Fruit fly (Drosophila melanogaster) Kc167 (cell line): ENCODE results near the gene CG10019.

Source experiments
- Myc ChIP-seq: fragments of >200 bp; optimal IDR thresholded peaks from 2 replicates; lab custom pipeline; 2017; ENCODE audit warnings: missing external identifiers
- h ChIP-seq: fragments of >200 bp; optimal IDR thresholded peaks from 3 replicates; lab custom pipeline; 2018; ENCODE audit warnings: missing external identifiers
- psq ChIP-seq: fragments of >200 bp; optimal IDR thresholded peaks from 2 replicates; lab custom pipeline; 2017; ENCODE audit warnings: missing external identifiers

- TF ChIP-seq h (lab: Kevin White, UChicago) (no peak), Myc (lab: Kevin White, UChicago) (no peak), psq (lab: Kevin White, UChicago) (no peak)
Observed at dm6 chr2L:3802818-3803456, 72.7 kb downstream of the CG10019 start.
